Fruit fly (Drosophila melanogaster) S2 (cell line): ENCODE results near the gene Mst27D.
A peak's percentile ranks its signal among the peaks of the same experiment; 100 is the strongest.

Source experiments
- CG8478 ChIP-seq: fragments of >200 bp; optimal IDR thresholded peaks from 2 replicates; lab custom pipeline; 2018
- CTCF ChIP-seq, 2 experiments: fragments of >200 bp; optimal IDR thresholded peaks; 2 replicates each; lab custom pipeline; 2018

Gene Mst27D

dm6 chr2L:7060751-7061150, at the start of gene Mst27D:
Mst27D (minus strand) TSS chr2L:7060851.
- TF ChIP-seq CTCF (optimal IDR thresholded peaks at IDR 0.05; lab: Kevin White, UChicago) (no peak), CG8478 (lab: Kevin White, UChicago) (no peak)

- TF ChIP-seq CG8478 (lab: Kevin White, UChicago): no peak
- TF ChIP-seq CTCF (optimal IDR thresholded peaks at IDR 0.05; lab: Kevin White, UChicago): no peak
Measured at dm6 chr2L:7110318-7110717, 49.7 kb upstream of the Mst27D start.

DNA sequence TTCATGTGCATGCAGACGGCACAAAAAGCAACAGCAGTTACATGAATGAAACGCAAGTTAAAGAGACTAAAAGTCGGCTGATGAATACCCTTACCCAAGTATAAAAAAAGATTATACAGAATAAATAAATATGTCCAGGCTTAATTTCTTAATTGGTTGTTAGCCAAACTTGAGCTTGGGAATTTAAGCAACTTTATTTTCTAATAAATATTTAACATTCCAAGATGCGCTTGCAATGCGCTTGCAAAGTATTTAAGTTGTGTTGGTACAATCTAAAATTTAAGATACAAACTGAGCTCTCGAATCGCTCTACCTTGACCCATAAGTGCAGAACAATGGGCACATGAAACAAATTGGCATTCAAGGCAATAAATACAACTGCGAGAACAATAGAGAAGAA, 47.2 kb upstream of the Mst27D start:
- TF ChIP-seq CTCF (optimal IDR thresholded peaks at IDR 0.05; lab: Kevin White, UChicago) (no peak), CG8478 (lab: Kevin White, UChicago) (no peak)

- TF ChIP-seq CTCF (optimal IDR thresholded peaks at IDR 0.05; lab: Kevin White, UChicago) (no peak), CG8478 (lab: Kevin White, UChicago) (no peak)
Measured at dm6 chr2L:7106289-7106961, 45.8 kb upstream of the Mst27D start.

- TF ChIP-seq CG8478 (lab: Kevin White, UChicago) (no peak), CTCF (optimal IDR thresholded peaks at IDR 0.05; lab: Kevin White, UChicago) (no peak)
Measured at dm6 chr2L:7104195-7104971, 43.7 kb upstream of the Mst27D start.

- TF ChIP-seq CTCF (optimal IDR thresholded peaks at IDR 0.05; lab: Kevin White, UChicago): no peak
- TF ChIP-seq CG8478 (lab: Kevin White, UChicago): no peak
Measured at dm6 chr2L:7100830-7101229, 40.2 kb upstream of the Mst27D start.

DNA sequence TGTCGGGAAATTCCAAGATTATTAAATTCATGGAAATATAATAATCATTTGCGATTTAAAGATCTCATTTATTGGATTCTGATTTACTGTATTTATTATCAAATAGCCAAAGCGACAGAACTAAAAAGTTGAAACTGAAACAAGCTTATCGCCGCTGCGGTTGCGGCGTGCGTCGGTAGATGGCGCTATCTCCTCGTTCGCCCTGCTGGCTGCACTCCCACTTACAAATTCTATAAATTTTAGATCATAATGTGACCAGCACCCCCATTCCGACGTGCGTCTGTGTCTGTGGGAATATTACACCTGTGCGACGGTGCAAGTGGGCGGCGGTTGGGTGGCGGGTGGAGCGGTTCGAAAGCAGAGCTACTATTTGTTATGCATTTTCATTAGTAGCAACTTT, 36.7 kb upstream of the Mst27D start:
- TF ChIP-seq CG8478 (lab: Kevin White, UChicago) (no peak), CTCF (optimal IDR thresholded peaks at IDR 0.05; lab: Kevin White, UChicago) (peak; percentile 67 to 72)

DNA sequence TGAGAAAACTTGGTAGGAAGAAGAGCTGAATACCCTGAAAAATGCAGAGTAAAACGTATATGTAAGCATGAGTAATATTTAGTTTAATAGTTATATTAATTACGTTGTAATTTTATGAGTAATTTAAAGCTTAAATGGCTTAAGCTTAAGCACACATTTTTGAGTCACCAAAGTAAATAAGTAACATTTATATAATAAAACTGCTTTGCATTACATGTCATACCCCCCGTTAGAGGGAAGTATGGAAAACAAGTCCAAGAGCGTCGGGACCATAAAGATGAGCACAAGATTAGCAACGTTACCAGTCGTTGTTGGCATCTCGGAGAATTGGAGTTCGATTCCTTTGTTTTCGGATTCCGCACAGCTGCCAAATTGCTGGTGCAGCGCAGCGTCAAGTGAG, 33.7 kb upstream of the Mst27D start:
- TF ChIP-seq CG8478 (lab: Kevin White, UChicago): no peak
- TF ChIP-seq CTCF (optimal IDR thresholded peaks at IDR 0.05; lab: Kevin White, UChicago): no peak

DNA sequence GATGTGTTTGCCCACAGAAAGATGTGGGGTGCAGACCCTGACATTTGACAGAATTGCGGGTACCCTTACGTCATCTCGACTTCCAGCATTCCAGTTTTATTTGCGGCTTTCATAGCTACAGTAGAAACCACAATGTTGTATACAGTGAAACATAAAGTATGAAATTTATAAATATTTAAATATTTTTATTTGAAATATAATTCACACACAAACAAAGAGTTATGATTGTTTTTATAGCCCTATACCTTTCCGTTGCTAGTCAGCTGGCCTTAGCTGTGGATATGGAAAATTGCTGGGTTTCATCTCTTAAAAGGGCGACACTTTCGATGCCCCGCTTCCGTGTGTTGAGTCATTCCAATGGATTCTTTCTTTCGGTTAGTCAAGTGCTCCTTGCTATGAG, 30.3 kb upstream of the Mst27D start:
- no peak for TF ChIP-seq CG8478 (lab: Kevin White, UChicago)
- no peak for TF ChIP-seq CTCF (optimal IDR thresholded peaks at IDR 0.05; lab: Kevin White, UChicago)

DNA sequence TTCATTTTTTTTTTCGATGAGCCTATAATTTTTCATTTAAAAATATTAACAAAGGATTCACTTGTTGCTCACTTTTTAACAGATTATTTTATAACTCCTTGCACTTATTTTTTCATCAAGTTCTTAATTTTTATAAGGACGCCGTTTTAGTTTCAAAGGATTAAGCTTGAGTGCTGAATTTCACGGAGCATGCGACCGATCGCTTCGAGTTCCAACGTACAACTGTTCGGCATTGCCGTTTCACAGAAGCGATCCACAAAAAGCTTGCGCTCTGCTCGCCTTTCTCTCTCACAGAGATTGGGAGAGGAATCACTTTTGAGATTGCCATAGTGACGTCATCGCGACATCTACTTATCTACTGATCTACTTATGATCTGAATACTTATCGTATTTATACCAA, 23.8 kb upstream of the Mst27D start, which contains the start of gene Pvf2:
Gene Pvf2, minus strand, starts transcription at position 226 of the 400 bp plus-strand sequence.
- TF ChIP-seq CG8478 (lab: Kevin White, UChicago) (no peak), CTCF (optimal IDR thresholded peaks at IDR 0.05; lab: Kevin White, UChicago) (no peak)

dm6 chr2L:7082203-7082602, 21.6 kb upstream of the Mst27D start:
- TF ChIP-seq CTCF (optimal IDR thresholded peaks at IDR 0.05; lab: Kevin White, UChicago) (no peak), CG8478 (lab: Kevin White, UChicago) (no peak)

DNA sequence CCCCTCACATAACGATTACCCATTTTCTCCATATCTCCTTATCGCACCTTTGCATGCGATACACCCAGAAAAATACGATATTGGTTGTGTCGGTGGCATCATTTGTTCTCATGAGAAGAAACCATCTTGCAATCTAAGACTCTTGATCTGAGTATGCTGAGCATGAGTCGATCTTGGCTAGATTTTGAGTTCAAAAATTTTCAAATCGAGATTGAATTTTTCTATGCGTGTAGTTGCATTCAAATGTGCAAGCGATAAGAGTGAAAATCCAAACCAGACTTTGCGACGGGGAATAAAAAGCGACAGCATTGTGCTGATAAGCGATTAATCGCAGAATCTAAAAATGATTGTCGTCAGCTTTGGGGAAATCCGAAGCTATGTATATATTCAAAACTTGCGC, 20.7 kb upstream of the Mst27D start:
- TF ChIP-seq CTCF (optimal IDR thresholded peaks at IDR 0.05; lab: Kevin White, UChicago): no peak
- no peak for TF ChIP-seq CG8478 (lab: Kevin White, UChicago)

- TF ChIP-seq CTCF (optimal IDR thresholded peaks at IDR 0.05; lab: Kevin White, UChicago) (no peak), CG8478 (lab: Kevin White, UChicago) (no peak)
Measured at dm6 chr2L:7076804-7077203, 16.2 kb upstream of the Mst27D start.

DNA sequence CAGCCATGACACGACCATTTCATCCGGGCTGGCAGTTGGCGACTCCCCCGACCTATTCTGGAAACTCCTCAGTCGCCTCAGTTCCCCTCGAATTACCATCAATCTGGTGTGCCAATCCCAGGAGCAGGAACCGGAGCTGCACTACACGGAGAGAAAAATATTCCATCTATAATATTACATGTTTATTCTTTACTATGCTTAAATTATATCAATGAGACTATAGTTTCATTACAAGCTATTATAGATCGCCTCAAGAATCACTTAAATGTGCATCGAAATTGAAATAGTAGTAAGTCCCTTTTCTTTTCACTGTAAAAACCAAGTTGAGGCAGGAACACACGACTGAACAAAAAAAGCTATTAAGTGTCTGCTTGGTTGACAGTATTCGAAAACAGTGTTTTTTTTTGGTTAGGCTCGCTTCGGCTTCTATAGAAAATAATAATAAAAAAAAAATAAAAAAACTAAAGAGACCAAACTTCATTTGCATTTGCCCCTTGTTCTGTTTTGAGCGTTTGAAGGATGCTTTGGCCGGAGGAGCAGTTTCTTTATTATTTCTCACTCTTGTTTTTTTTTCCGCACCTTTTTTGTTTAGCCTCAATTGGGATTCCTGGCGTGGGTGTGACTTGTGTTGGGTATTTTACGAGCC, 15.5 kb upstream of the Mst27D start:
- no peak for TF ChIP-seq CTCF (optimal IDR thresholded peaks at IDR 0.05; lab: Kevin White, UChicago)
- TF ChIP-seq CG8478 (lab: Kevin White, UChicago): no peak

- TF ChIP-seq CTCF (optimal IDR thresholded peaks at IDR 0.05; lab: Kevin White, UChicago) (no peak), CG8478 (lab: Kevin White, UChicago) (no peak)
Measured at dm6 chr2L:7073011-7073410, 12.4 kb upstream of the Mst27D start.
